Worm (Caenorhabditis elegans) whole organism, late embryonic: ENCODE data around the gene spl-3.
"Not testable (repeated sequence)": the region's sequence is repeated elsewhere in the genome, so short reads cannot be mapped to it uniquely, and the experiment has no call there.

Experiments
- C08G9.2 ChIP-seq: sonication (generic microtip); optimal IDR thresholded peaks from 2 replicates; lab custom pipeline; 2016; ENCODE audit warnings: mild to moderate bottlenecking, missing genetic modification characterization, moderate library complexity, missing compliant biosample characterization
- K02D7.2 ChIP-seq: sonication (generic microtip); optimal IDR thresholded peaks from 2 replicates; lab custom pipeline; 2017; ENCODE audit warnings: mild to moderate bottlenecking, missing genetic modification characterization, missing compliant biosample characterization
- ama-1 ChIP-seq: fragments of 150-350 bp; optimal IDR thresholded peaks from 2 replicates; lab custom pipeline; 2014
- ceh-18 ChIP-seq: sonication (generic microtip); optimal IDR thresholded peaks from 2 replicates; lab custom pipeline; 2016; ENCODE audit warnings: missing genetic modification characterization, missing compliant biosample characterization
- ceh-19 ChIP-seq: fragments of 200-800 bp; sonication (Bioruptor generic); optimal IDR thresholded peaks from 2 replicates; lab custom pipeline; 2018; ENCODE audit warnings: mild to moderate bottlenecking, missing genetic modification characterization, missing compliant biosample characterization
- ceh-22 ChIP-seq: sonication (generic microtip); optimal IDR thresholded peaks from 2 replicates; lab custom pipeline; 2017; ENCODE audit warnings: missing biosample characterization, missing genetic modification characterization
- ceh-30 ChIP-seq: fragments of 150-350 bp; optimal IDR thresholded peaks from 2 replicates; lab custom pipeline; 2014; ENCODE audit warnings: missing biosample characterization, missing genetic modification characterization
- ceh-31 ChIP-seq: sonication (generic microtip); optimal IDR thresholded peaks from 2 replicates; lab custom pipeline; 2016; ENCODE audit warnings: missing genetic modification characterization, missing compliant biosample characterization
- ceh-34 ChIP-seq: sonication (generic microtip); optimal IDR thresholded peaks from 2 replicates; lab custom pipeline; 2016; ENCODE audit warnings: mild to moderate bottlenecking, missing genetic modification characterization, missing compliant biosample characterization
- ceh-6 ChIP-seq: fragments of 200-800 bp; sonication (Bioruptor generic); optimal IDR thresholded peaks from 2 replicates; lab custom pipeline; 2018; ENCODE audit warnings: mild to moderate bottlenecking, missing genetic modification characterization, missing compliant biosample characterization
- dve-1 ChIP-seq: sonication (generic microtip); optimal IDR thresholded peaks from 2 replicates; lab custom pipeline; 2017; ENCODE audit warnings: antibody characterized with exemption, mild to moderate bottlenecking, missing genetic modification characterization, missing compliant biosample characterization
- elt-2 ChIP-seq: sonication (generic microtip); optimal IDR thresholded peaks from 2 replicates; lab custom pipeline; 2016; ENCODE audit warnings: missing genetic modification reagents, missing genetic modification characterization, missing compliant biosample characterization
- fkh-10 ChIP-seq: fragments of 150-350 bp; optimal IDR thresholded peaks from 2 replicates; lab custom pipeline; 2014; ENCODE audit warnings: missing biosample characterization, missing genetic modification reagents, missing genetic modification characterization
- fkh-6 ChIP-seq: sonication (generic microtip); optimal IDR thresholded peaks from 2 replicates; lab custom pipeline; 2016; ENCODE audit warnings: missing genetic modification characterization, missing compliant biosample characterization
- hlh-13 ChIP-seq: fragments of 200-800 bp; sonication (Bioruptor generic); optimal IDR thresholded peaks from 2 replicates; lab custom pipeline; 2018; ENCODE audit warnings: mild to moderate bottlenecking, missing genetic modification characterization, missing compliant biosample characterization
- hlh-30 ChIP-seq: sonication (generic microtip); optimal IDR thresholded peaks from 2 replicates; lab custom pipeline; 2017; ENCODE audit warnings: antibody characterized with exemption, missing genetic modification characterization, missing compliant biosample characterization; ENCODE audit not compliant: insufficient read depth
- hlh-6 ChIP-seq: sonication (generic microtip); optimal IDR thresholded peaks from 2 replicates; lab custom pipeline; 2016; ENCODE audit warnings: missing genotype, missing genetic modification characterization, missing compliant biosample characterization
- hlh-8 ChIP-seq: sonication (generic microtip); optimal IDR thresholded peaks from 2 replicates; lab custom pipeline; 2016; ENCODE audit warnings: missing genotype, missing genetic modification characterization, missing compliant biosample characterization
- lim-6 ChIP-seq: sonication (generic microtip); optimal IDR thresholded peaks from 2 replicates; lab custom pipeline; 2016; ENCODE audit warnings: missing genetic modification characterization, missing compliant biosample characterization
- nhr-11 ChIP-seq: fragments of 150-350 bp; optimal IDR thresholded peaks from 2 replicates; lab custom pipeline; 2014; ENCODE audit warnings: missing biosample characterization, missing genetic modification characterization
- pag-3 ChIP-seq: sonication (generic microtip); optimal IDR thresholded peaks from 2 replicates; lab custom pipeline; 2016; ENCODE audit warnings: missing compliant biosample characterization, missing genetic modification characterization, borderline replicate concordance
- pat-9 ChIP-seq: fragments of 200-800 bp; sonication (Bioruptor generic); optimal IDR thresholded peaks from 2 replicates; lab custom pipeline; 2018; ENCODE audit warnings: mild to moderate bottlenecking, missing genetic modification characterization, moderate library complexity, missing compliant biosample characterization
- pha-4 ChIP-seq: fragments of 150-350 bp; optimal IDR thresholded peaks from 2 replicates; lab custom pipeline; 2018; ENCODE audit warnings: missing biosample characterization, missing genetic modification reagents, missing genetic modification characterization
- rnt-1 ChIP-seq: sonication (generic microtip); optimal IDR thresholded peaks from 2 replicates; lab custom pipeline; 2016; ENCODE audit warnings: missing genetic modification characterization, missing compliant biosample characterization
- sdc-2 ChIP-seq: sonication (generic microtip); optimal IDR thresholded peaks from 2 replicates; lab custom pipeline; 2016; ENCODE audit warnings: missing genotype, missing genetic modification characterization, missing compliant biosample characterization
- sox-2 ChIP-seq: fragments of 200-800 bp; sonication (Bioruptor generic); IDR thresholded peaks from 2 replicates; pipeline ENCODE4 v1.3.6; 2022; ENCODE audit warnings: missing genetic modification reagents, missing genetic modification characterization, missing compliant biosample characterization
- sox-4 ChIP-seq: sonication (generic microtip); optimal IDR thresholded peaks from 2 replicates; lab custom pipeline; 2017; ENCODE audit warnings: mild to moderate bottlenecking, missing genetic modification characterization, inconsistent platforms, missing compliant biosample characterization
- tbx-2 ChIP-seq: sonication (generic microtip); optimal IDR thresholded peaks from 2 replicates; lab custom pipeline; 2016; ENCODE audit warnings: missing genetic modification characterization, missing compliant biosample characterization
- ttx-3 ChIP-seq: sonication (generic microtip); optimal IDR thresholded peaks from 2 replicates; lab custom pipeline; 2016; ENCODE audit warnings: missing genetic modification reagents, missing genetic modification characterization, missing compliant biosample characterization
- unc-42 ChIP-seq: sonication (generic microtip); optimal IDR thresholded peaks from 2 replicates; lab custom pipeline; 2016; ENCODE audit warnings: missing genotype, missing genetic modification characterization, missing compliant biosample characterization
- unc-55 ChIP-seq: sonication (generic microtip); optimal IDR thresholded peaks from 2 replicates; lab custom pipeline; 2017; ENCODE audit warnings: missing biosample characterization, missing genetic modification reagents, missing genetic modification characterization
- ztf-16 ChIP-seq: sonication (generic microtip); optimal IDR thresholded peaks from 2 replicates; lab custom pipeline; 2017; ENCODE audit warnings: missing genetic modification characterization, missing compliant biosample characterization

Gene spl-3

DNA sequence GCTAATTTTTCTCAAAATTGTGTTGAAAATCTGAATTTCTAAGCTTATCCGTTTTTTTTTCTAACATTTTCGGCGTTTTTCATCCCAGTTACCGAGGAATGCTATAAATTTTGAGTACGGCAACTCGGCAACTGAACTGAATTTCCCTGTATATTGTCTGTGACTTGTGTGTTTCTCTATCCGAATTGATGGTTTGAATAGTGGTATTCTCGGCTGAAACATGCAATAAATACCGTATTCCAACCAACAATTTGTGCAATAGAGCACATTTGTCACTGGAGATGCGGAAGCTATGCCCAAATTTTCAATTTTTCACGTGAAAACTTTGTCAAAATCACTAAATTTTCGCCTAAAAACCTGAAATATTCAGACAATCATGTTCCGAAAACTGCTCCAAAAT, 10.6 kb upstream of the spl-3 start, which contains the start of gene rmif-2:
Gene rmif-2 (plus strand): TSS at position 301 of the 400 bp plus-strand sequence.
- TF ChIP-seq C08G9.2 (tag; lab: Kevin White, UChicago); pha-4; ama-1 (lab: Kevin White, UChicago): not testable (repeated sequence)

DNA sequence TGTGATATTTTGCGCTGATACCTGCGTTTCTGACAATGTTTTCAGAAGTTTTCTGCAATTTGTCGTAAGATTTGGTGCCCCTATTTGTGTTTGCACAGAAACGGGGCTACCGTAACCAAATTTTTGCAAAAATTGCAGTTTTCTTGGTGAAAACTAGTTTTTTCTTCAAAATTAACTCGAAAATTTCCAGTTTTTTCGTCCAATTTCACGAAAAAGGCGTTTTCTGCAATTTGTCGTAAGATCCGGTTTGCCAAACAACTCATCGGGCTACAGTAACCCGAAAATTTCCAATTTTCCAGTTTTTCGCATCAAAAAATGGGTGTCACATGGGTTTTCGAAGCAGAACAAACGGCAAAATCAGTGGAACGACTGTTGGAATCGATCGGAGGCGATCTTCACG, 5.4 kb upstream of the spl-3 start, which contains the start of gene mdt-20:
Gene mdt-20 (plus strand): TSS at position 301 of the 400 bp plus-strand sequence.
- not testable (repeated sequence) for TF ChIP-seq hlh-30, hlh-8, elt-2 (tag; lab: Kevin White, UChicago)

DNA sequence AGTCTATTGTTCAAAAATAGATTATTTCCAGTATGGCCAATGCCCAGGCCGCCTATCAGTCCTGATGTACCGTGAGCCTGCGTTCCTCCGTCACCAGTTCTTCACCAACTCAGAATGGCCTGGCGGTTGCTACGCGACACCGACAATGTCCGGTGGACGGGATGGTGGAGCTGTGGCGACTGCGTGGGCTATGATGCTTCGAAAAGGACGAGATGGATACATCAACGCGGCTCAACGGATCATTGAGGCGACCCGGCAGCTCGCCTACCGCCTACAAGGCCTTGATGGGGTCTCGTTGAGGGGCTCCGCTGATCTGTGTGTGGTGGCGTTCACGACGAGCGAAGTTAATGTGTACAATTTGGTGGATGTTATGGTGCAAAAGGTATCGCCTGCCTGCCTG, 6.6 kb downstream of the spl-3 start:
- no peak for TF ChIP-seq ceh-18
- no peak for TF ChIP-seq fkh-10 (GFP tag; lab: Kevin White, UChicago)
- no peak for TF ChIP-seq unc-42
- TF ChIP-seq ztf-16 (tag; lab: Kevin White, UChicago): no peak
- no peak for TF ChIP-seq ceh-22 (tag; lab: Kevin White, UChicago)
- TF ChIP-seq, all 69 proteins: peak for 0

DNA sequence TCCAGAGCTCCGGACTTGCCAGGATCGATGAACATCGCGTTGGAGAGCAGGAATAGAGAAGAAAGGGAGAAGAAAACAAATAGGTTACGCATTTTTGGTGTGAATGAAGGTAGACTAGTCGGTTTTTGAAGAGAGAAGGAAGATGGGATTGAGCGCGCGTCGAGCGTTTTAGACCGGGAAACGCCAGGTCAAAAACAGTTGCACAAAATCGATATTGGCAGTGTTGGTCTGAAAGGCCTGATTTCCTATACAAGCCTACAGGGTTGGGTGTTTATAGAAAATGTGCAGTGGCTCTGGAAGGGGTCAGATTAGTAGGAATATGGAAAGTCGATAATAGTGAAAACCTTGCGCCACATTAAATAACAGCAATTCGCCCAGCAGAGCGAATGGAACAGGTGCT, 12.0 kb downstream of the spl-3 start, which contains the start of gene dsl-2:
Gene dsl-2 (minus strand): TSS at position 101 of the 400 bp plus-strand sequence.
- no peak for TF ChIP-seq ceh-31 (tag; lab: Kevin White, UChicago)
- TF ChIP-seq fkh-6 (tag; lab: Kevin White, UChicago): no peak
- TF ChIP-seq ceh-6 (GFP tag; lab: Kevin White, UChicago): no peak
- TF ChIP-seq lim-6 (tag; lab: Kevin White, UChicago): no peak
- no peak for TF ChIP-seq pag-3 (tag; lab: Kevin White, UChicago)
- no peak for TF ChIP-seq tbx-2 (tag; lab: Kevin White, UChicago)
- no peak for TF ChIP-seq sox-2
- no peak for TF ChIP-seq ceh-19
- TF ChIP-seq sdc-2: no peak
- TF ChIP-seq dve-1: no peak
- no peak for TF ChIP-seq hlh-13 (GFP tag; lab: Kevin White, UChicago)
- no peak for TF ChIP-seq unc-55 (GFP tag; lab: Kevin White, UChicago)
- no peak for TF ChIP-seq ceh-30 (tag; lab: Kevin White, UChicago)
- no peak for TF ChIP-seq K02D7.2
- TF ChIP-seq pat-9: no peak
- no peak for TF ChIP-seq ceh-34 (tag; lab: Kevin White, UChicago)
- no peak for TF ChIP-seq ama-1 (lab: Kevin White, UChicago)

DNA sequence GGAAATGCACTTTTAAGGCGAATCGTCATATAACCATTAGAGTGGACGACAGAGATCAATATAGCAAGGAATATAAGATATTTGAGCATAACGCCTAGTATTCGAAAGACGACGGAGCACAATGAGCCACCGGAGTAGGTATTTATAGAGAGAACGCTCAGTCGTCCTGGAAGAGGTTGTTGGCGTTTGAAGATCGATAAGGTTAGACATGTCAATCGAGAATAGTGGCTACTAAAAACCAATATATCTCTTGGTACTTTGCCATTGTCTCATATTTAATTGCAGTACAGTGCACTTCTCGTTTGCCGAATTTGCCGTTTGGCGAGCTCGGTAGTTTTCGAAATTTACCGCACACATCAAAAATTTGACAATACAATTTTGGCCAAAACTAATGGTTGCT, 15.1 kb downstream of the spl-3 start, which contains the start of gene dsl-1:
Gene dsl-1 (minus strand): TSS at position 101 of the 400 bp plus-strand sequence.
- TF ChIP-seq tbx-2 (tag; lab: Kevin White, UChicago) (no peak), ceh-6 (GFP tag; lab: Kevin White, UChicago) (no peak), sox-4 (tag; lab: Kevin White, UChicago) (no peak), nhr-11 (tag; lab: Kevin White, UChicago) (no peak), lim-6 (tag; lab: Kevin White, UChicago) (no peak), hlh-6 (tag; lab: Kevin White, UChicago) (no peak)

DNA sequence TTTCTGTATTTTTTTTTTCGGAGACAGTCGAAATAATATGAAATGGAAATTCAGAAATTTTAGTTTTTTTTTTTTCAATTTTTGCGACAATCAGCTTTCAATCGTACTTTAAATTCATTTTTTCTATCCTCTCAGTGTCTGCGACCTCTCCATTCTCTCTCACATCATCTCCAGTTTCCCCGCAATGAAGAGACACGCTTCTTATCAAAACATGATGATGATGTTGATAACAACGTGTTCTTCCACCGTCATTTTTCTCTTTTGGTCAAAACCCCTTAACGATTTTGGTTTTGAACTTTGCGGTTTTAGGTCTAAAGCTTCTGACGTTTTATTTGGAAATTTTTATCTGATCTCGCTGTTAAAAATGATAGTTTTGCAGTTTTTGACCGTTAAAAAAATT, 16.5 kb downstream of the spl-3 start:
- TF ChIP-seq pag-3 (tag; lab: Kevin White, UChicago) (no peak), ceh-18 (no peak), K02D7.2 (no peak), fkh-10 (GFP tag; lab: Kevin White, UChicago) (no peak), sox-4 (tag; lab: Kevin White, UChicago) (no peak), unc-55 (GFP tag; lab: Kevin White, UChicago) (no peak), pat-9 (no peak), dve-1 (no peak), ttx-3 (no peak), rnt-1 (tag; lab: Kevin White, UChicago) (no peak), hlh-30 (tag; lab: Kevin White, UChicago) (no peak)
